Fruit fly (Drosophila melanogaster): ENCODE data around the gene CG1486.

Gene CG1486

DNA sequence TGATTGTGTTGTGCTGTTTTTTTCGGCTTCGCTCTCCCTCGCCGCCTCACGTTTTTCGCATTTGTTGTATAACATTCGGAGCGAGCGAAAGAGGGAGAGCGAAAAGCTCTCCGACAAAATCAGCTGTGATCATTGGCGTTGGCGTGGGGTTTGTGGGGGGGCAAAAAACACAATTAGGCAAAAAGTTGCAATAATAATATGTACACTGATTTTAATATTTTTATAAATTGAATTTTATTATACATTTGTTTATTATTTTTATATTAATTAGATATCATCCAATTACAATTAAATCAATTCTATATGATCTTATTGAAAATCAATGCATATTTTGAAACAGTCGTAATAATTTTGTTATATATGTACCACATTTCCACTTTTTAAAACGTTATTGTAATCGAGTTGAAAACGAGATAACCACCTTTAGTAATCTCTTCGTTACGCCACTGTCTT is 51.8 kb downstream of the CG1486 start (continued):
- TF ChIP-seq p53 (GFP tag; optimal IDR thresholded peaks at IDR 0.05) = no peak
- TF ChIP-seq NFAT (GFP tag; IDR thresholded peaks at IDR 0.05) = 0 out of 2 replicates have a peak, but pooled peaks have one; percentile 41
- TF ChIP-seq CG17361 (GFP tag; IDR thresholded peaks at IDR 0.05) = peak; percentile 52; the same call in 2 of the 3 replicates
- TF ChIP-seq Blimp-1 (GFP tag; optimal IDR thresholded peaks at IDR 0.05) = peak; percentile 36
- TF ChIP-seq cg (GFP tag; optimal IDR thresholded peaks at IDR 0.05) = no peak
- TF ChIP-seq nau (GFP tag; optimal IDR thresholded peaks at IDR 0.05) = no peak
- peak; percentile 19 for TF ChIP-seq CG13775 (GFP tag; optimal IDR thresholded peaks at IDR 0.05)
- TF ChIP-seq CG12155 (GFP tag; optimal IDR thresholded peaks at IDR 0.05) = peak; percentile 27
- TF ChIP-seq CG9727 (GFP tag; optimal IDR thresholded peaks at IDR 0.05) = peak; percentile 39
- no peak for TF ChIP-seq nerfin-2 (GFP tag; IDR thresholded peaks at IDR 0.05; ENCODE audit: partially characterized antibody)
- TF ChIP-seq Fer1 (GFP tag; optimal IDR thresholded peaks at IDR 0.05) = peak; percentile 59
- TF ChIP-seq CG13424 (tag; optimal IDR thresholded peaks at IDR 0.05) = peak; percentile 57
- peak; percentile 3 for TF ChIP-seq CG8388 (GFP tag; optimal IDR thresholded peaks at IDR 0.05)
- TF ChIP-seq Doc2 (GFP tag; IDR thresholded peaks at IDR 0.05) = no peak
- no peak for TF ChIP-seq zen2 (GFP tag; IDR thresholded peaks at IDR 0.05; ENCODE audit: partially characterized antibody)
- TF ChIP-seq CG2678 (tag; optimal IDR thresholded peaks at IDR 0.05) = peak; percentile 75
- peak; percentile 40 for TF ChIP-seq Hr3 (GFP tag; optimal IDR thresholded peaks at IDR 0.05)
- no peak for TF ChIP-seq mld (GFP tag; IDR thresholded peaks at IDR 0.05; ENCODE audit: partially characterized antibody)
- TF ChIP-seq sug (tag; optimal IDR thresholded peaks at IDR 0.05) = peak; percentile 30
- TF ChIP-seq CG6813 (GFP tag; optimal IDR thresholded peaks at IDR 0.05) = peak; percentile 19
- peak in 1 of 2 experiments; percentile 62 for TF ChIP-seq crp (GFP tag; optimal IDR thresholded peaks at IDR 0.05)
- no peak for TF ChIP-seq run (tag; optimal IDR thresholded peaks at IDR 0.05)
- no peak for TF ChIP-seq CG2202 (tag; optimal IDR thresholded peaks at IDR 0.05)
- no peak for TF ChIP-seq CG32772 (GFP tag; IDR thresholded peaks at IDR 0.05)
- no peak for TF ChIP-seq Dip3 (GFP tag; optimal IDR thresholded peaks at IDR 0.05)
- TF ChIP-seq ash1 (GFP tag; optimal IDR thresholded peaks at IDR 0.05) = no peak
- TF ChIP-seq bsh (GFP tag; optimal IDR thresholded peaks at IDR 0.05) = peak in 1 of 2 experiments; percentile 37
- peak; percentile 70 for TF ChIP-seq CG18599 (GFP tag; optimal IDR thresholded peaks at IDR 0.05)
- no peak for TF ChIP-seq MESR4 (GFP tag; optimal IDR thresholded peaks at IDR 0.05)
- peak; percentile 40; the same call in 1 of the 3 replicates for TF ChIP-seq dysf (GFP tag; IDR thresholded peaks at IDR 0.05)
- TF ChIP-seq gfzf (GFP tag; optimal IDR thresholded peaks at IDR 0.05) = no peak
- TF ChIP-seq CG4328 (GFP tag; optimal IDR thresholded peaks at IDR 0.05) = no peak
- TF ChIP-seq CG14965 (GFP tag; optimal IDR thresholded peaks at IDR 0.05; ENCODE audit: borderline replicate concordance) = no peak
- peak; percentile 43; the same call in 1 of the 2 replicates for TF ChIP-seq CG6689 (GFP tag; IDR thresholded peaks at IDR 0.05)
- TF ChIP-seq CG5180 (GFP tag; optimal IDR thresholded peaks at IDR 0.05) = no peak
- no peak for TF ChIP-seq CG12299 (tag; optimal IDR thresholded peaks at IDR 0.05)
- TF ChIP-seq yki (optimal IDR thresholded peaks at IDR 0.05) = no peak
- TF ChIP-seq Abd-B (GFP tag; optimal IDR thresholded peaks at IDR 0.05) = no peak
- TF ChIP-seq CG17359 (tag; optimal IDR thresholded peaks at IDR 0.05) = peak; percentile 41
- no peak for TF ChIP-seq dan (GFP tag; IDR thresholded peaks at IDR 0.05)
- TF ChIP-seq CG7357 (GFP tag; IDR thresholded peaks at IDR 0.05) = no peak
- TF ChIP-seq HHEX (GFP tag; optimal IDR thresholded peaks at IDR 0.05) = peak; percentile 52
- no peak for TF ChIP-seq Mes4 (GFP tag; optimal IDR thresholded peaks at IDR 0.05)
- no peak for TF ChIP-seq CG10654 (GFP tag; optimal IDR thresholded peaks at IDR 0.05)
- TF ChIP-seq CG10543 (GFP tag; optimal IDR thresholded peaks at IDR 0.05) = no peak
- TF ChIP-seq CTCF (GFP tag; optimal IDR thresholded peaks at IDR 0.05) = no peak
- TF ChIP-seq Sin3A (optimal IDR thresholded peaks at IDR 0.05) = no peak
- TF ChIP-seq ranshi (GFP tag; IDR thresholded peaks at IDR 0.05) = 0 out of 2 replicates have a peak, but pooled peaks have one; percentile 12
- TF ChIP-seq bigmax (GFP tag; optimal IDR thresholded peaks at IDR 0.05) = no peak
- TF ChIP-seq CG10959 (GFP tag; IDR thresholded peaks at IDR 0.05) = no peak
- no peak for TF ChIP-seq chn (GFP tag; optimal IDR thresholded peaks at IDR 0.05)
